Fruit fly (Drosophila melanogaster) whole organism, pupa: ENCODE measurements around the gene SK.
A peak's percentile ranks its signal among the peaks of the same experiment; 100 is the strongest.

ENCODE experiments used
- CG13204 ChIP-seq: fragments of 200-800 bp; sonication (Bioruptor generic); optimal IDR thresholded peaks from 2 replicates; lab custom pipeline; 2018; ENCODE audit warnings: missing biosample characterization, mild to moderate bottlenecking, missing genetic modification characterization, moderate library complexity
- CG34367 ChIP-seq: fragments of 200-800 bp; sonication (Bioruptor generic); optimal IDR thresholded peaks from 2 replicates; lab custom pipeline; 2018; ENCODE audit warnings: missing biosample characterization, mild to moderate bottlenecking, missing genetic modification characterization
- CG4496 ChIP-seq: fragments of 200-800 bp; sonication (Bioruptor generic); IDR thresholded peaks from 3 replicates; pipeline ENCODE4 v1.3.6; 2022; ENCODE audit warnings: missing biosample characterization, missing genetic modification characterization
- CG8301 ChIP-seq: fragments of 200-800 bp; sonication (Bioruptor generic); optimal IDR thresholded peaks from 2 replicates; lab custom pipeline; 2018; ENCODE audit warnings: missing biosample characterization, mild to moderate bottlenecking, missing genetic modification characterization
- CG9948 ChIP-seq: fragments of 200-800 bp; sonication (Bioruptor generic); optimal IDR thresholded peaks from 2 replicates; lab custom pipeline; 2018; ENCODE audit warnings: missing biosample characterization, mild to moderate bottlenecking, missing genetic modification characterization, moderate library complexity
- D1 ChIP-seq: fragments of 200-800 bp; sonication (Bioruptor generic); optimal IDR thresholded peaks from 2 replicates; lab custom pipeline; 2018; ENCODE audit warnings: missing biosample characterization, mild to moderate bottlenecking, missing genetic modification characterization, moderate library complexity
- Ets98B ChIP-seq: fragments of 200-800 bp; sonication (Bioruptor generic); IDR thresholded peaks from 2 replicates; pipeline ENCODE4 v1.3.6; 2022; ENCODE audit warnings: missing biosample characterization, missing genetic modification characterization
- Pif1B ChIP-seq: fragments of 200-800 bp; sonication (Bioruptor generic); optimal IDR thresholded peaks from 3 replicates; lab custom pipeline; 2016; ENCODE audit warnings: missing biosample characterization, missing genetic modification characterization
- Snoo ChIP-seq: fragments of 200-800 bp; sonication (Bioruptor generic); optimal IDR thresholded peaks from 3 replicates; lab custom pipeline; 2017; ENCODE audit warnings: missing biosample characterization, mild to moderate bottlenecking, missing genetic modification characterization, inconsistent platforms
- rn ChIP-seq: fragments of 200-800 bp; sonication (Bioruptor generic); IDR thresholded peaks from 2 replicates; pipeline ENCODE4 v1.3.6; 2022; ENCODE audit warnings: missing biosample characterization, missing genetic modification characterization

dm6 chrX:5329266-5329898, 10.7 kb upstream of the SK start, which contains the start of the genes CG3309 and XRCC1:
- no peak for TF ChIP-seq CG9948 (tag; lab: Kevin White, UChicago)
- no peak for TF ChIP-seq Pif1B (GFP tag; lab: Kevin White, UChicago)
- TF ChIP-seq rn (GFP tag; lab: Robert Waterston, UW), result no peak
- peak; percentile 19 for TF ChIP-seq Snoo
- peak; percentile 54; the same call in 1 of the 3 replicates for TF ChIP-seq CG4496 (GFP tag; lab: Robert Waterston, UW)
- no peak for TF ChIP-seq CG13204 (GFP tag; lab: Kevin White, UChicago)
- TF ChIP-seq CG34367 (tag; lab: Kevin White, UChicago), result no peak
- peak; percentile 2; the same call in 1 of the 2 replicates for TF ChIP-seq Ets98B (GFP tag; lab: Robert Waterston, UW)
- peak; percentile 14 for TF ChIP-seq CG8301 (tag; lab: Kevin White, UChicago)
- no peak for TF ChIP-seq D1
